Worm (Caenorhabditis elegans): ENCODE measurements around the gene tba-7.
A peak's percentile ranks its signal among the peaks of the same experiment; 100 is the strongest.

The tba-7 gene

DNA sequence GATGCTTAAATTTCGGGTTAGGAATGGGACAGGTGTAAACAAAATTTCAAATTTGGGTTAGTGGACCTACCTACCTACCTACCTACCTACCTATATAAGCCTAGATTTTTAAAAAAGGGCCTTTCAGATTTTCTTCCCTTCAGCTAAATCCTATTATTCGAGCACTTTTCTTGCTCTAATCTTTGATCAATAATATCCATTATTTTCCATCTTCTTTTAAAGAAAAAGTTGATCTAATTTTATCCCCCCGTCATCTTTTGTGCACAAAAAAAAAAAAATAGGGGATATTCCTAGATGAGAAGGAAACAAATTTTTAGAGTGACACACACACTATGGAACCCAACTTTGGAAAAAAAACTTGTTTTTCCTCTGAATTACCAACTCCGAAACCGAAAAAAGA is 19.2 kb upstream of the tba-7 start:
- no peak for TF ChIP-seq ets-4 (tag; optimal IDR thresholded peaks at IDR 0.05)
- TF ChIP-seq unc-42 (tag; optimal IDR thresholded peaks at IDR 0.05) = peak; percentile 59

DNA sequence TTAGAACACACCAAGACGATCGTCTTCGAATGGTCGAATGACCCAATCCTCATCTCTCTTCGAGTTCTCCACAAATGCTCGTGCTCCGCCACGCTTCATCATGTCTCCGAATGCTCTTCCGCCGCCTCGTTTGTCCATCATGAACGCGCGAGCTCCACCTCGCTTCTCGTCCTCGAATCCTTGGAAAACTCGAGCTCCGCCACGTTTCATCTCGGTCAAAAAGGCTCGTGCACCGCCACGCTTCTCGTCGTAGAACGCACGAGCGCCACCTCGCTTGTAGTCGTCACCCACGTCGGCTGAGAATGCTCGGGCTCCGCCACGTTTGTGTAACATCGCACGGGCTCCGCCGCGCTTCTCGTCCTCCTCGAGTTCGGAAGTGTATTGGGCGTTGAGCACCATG is 17.8 kb upstream of the tba-7 start:
- TF ChIP-seq Y22D7AL.16 (tag; optimal IDR thresholded peaks at IDR 0.05) (no peak), nhr-232 (tag; optimal IDR thresholded peaks at IDR 0.05) (no peak), ceh-18 (tag; optimal IDR thresholded peaks at IDR 0.05) (no peak), sox-4 (tag; optimal IDR thresholded peaks at IDR 0.05) (no peak), pax-1 (tag; optimal IDR thresholded peaks at IDR 0.05) (no peak), pqm-1 (tag; optimal IDR thresholded peaks at IDR 0.05) (no peak), ama-1 (optimal IDR thresholded peaks at IDR 0.05) (no peak), madf-2 (tag; optimal IDR thresholded peaks at IDR 0.05) (no peak), tbx-2 (tag; optimal IDR thresholded peaks at IDR 0.05) (no peak), ceh-34 (tag; optimal IDR thresholded peaks at IDR 0.05) (no peak), ceh-9 (tag; optimal IDR thresholded peaks at IDR 0.05) (no peak)

DNA sequence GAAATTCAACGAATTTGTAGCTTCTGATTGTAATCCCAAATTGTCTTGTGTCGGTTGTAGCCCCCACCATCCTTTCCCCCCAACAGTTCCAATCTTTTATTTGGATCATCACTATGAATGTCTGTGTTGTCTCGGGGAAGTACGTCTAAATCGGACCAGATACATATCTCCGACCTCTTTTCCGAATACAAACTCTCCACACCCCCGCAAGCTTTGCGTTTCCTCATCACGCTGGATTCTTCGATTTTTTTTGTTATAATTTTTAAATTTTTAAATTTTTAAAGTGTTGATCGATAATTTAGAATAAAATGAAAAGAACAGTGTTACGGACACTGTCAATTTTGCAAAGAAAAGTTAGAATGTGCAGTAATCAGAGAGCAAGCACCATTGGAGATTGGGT is 10.3 kb upstream of the tba-7 start, which contains the start of gene subs-4:
Gene subs-4, plus strand, starts transcription at position 301 of the 400 bp plus-strand sequence.
- TF ChIP-seq unc-42 (tag; optimal IDR thresholded peaks at IDR 0.05) (no peak), ahr-1 (tag; optimal IDR thresholded peaks at IDR 0.05) (no peak)

DNA sequence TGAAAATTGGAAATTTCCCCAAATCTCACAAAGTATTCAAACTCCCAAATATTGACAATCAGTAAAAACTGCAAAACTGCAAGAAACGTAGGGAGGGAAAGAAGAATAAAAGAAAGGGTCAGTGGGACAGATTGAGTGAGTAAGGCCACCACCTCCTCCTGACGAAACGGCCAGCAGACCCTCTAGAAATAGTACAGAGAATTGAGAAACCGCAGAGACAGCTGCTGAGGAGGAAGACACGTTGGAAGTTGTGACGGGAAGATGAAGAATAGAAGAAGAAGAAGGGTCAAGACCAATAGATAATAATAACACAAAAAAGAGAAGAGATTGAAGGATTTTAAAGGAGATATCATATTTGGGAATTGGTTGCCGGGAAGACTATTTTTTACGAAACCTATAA is 9.0 kb upstream of the tba-7 start:
- TF ChIP-seq nfya-1 (tag; optimal IDR thresholded peaks at IDR 0.05) (peak; percentile 14), pat-9 (tag; optimal IDR thresholded peaks at IDR 0.05) (peak; percentile 13), ets-4 (tag; optimal IDR thresholded peaks at IDR 0.05) (no peak), hlh-15 (tag; optimal IDR thresholded peaks at IDR 0.05) (no peak), C08G9.2 (tag; optimal IDR thresholded peaks at IDR 0.05) (no peak), rnt-1 (tag; optimal IDR thresholded peaks at IDR 0.05) (peak; percentile 30)

DNA sequence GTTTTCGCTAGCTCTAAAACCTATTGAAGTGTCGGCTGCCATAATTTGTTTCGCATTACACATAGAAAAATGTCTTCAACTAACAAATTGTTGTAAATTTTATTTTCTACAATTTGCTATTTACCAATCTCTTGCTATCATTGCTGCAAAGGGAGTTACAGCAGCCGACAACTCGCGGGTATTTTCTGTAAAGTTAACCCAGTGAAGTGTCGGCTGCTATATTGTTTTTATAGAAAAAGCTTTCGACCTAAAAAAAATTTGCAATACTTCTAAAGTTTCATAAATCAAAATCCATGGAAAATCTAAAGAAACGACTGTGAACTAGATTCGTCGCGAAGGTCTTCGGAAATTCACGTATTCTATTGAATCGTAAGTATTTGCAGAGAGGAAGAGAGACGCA is 7.3 kb upstream of the tba-7 start:
- TF ChIP-seq sox-4 (tag; optimal IDR thresholded peaks at IDR 0.05) = no peak

DNA sequence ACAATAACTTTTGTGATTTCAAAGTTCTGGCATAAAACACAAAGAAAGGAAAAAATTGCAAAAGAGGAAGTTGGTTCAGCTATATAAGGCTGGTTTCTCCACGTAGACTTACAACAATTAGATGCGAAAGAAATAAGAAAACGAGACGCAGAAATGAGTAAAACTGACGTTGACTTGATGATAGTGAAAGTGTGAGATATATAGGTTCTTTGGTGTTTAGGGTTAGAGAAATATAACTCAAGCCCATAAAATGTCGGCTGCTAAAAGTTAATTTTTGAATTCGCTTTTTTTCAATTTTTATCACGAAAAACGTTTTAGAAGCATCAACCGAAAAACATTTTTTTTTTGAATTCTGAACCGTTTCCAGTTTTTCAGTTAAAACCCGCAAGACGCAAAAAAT is 6.9 kb upstream of the tba-7 start:
- TF ChIP-seq ceh-22 (tag; optimal IDR thresholded peaks at IDR 0.05) (no peak), ceh-30 (tag; optimal IDR thresholded peaks at IDR 0.05) (no peak), ceh-18 (tag; optimal IDR thresholded peaks at IDR 0.05) (no peak), F13H6.1 (tag; optimal IDR thresholded peaks at IDR 0.05) (no peak)

DNA sequence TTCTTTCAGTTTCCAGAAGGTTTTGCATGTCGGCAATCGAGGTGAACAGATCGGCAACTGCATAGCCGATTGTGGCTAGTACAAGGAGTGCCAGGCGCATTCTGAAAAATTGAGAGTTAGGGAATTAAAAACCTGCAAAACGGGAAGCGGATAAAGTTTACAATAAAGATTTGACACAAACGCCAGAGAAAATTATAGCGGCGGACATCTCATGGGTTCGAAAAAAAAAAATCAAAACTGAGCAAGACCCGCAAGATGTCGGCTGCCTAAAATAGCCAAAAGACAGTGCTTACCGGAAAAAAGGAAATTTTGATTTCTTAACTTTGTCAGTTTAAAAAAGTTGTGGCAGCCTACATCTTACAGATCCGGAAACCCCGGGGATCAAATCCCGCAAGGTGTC is 6.3 kb upstream of the tba-7 start, which contains the start of gene dpy-18:
Gene dpy-18, minus strand, starts transcription at position 101 of the 400 bp plus-strand sequence.
- TF ChIP-seq ceh-45 (GFP tag; IDR thresholded peaks at IDR 0.05) = no peak

DNA sequence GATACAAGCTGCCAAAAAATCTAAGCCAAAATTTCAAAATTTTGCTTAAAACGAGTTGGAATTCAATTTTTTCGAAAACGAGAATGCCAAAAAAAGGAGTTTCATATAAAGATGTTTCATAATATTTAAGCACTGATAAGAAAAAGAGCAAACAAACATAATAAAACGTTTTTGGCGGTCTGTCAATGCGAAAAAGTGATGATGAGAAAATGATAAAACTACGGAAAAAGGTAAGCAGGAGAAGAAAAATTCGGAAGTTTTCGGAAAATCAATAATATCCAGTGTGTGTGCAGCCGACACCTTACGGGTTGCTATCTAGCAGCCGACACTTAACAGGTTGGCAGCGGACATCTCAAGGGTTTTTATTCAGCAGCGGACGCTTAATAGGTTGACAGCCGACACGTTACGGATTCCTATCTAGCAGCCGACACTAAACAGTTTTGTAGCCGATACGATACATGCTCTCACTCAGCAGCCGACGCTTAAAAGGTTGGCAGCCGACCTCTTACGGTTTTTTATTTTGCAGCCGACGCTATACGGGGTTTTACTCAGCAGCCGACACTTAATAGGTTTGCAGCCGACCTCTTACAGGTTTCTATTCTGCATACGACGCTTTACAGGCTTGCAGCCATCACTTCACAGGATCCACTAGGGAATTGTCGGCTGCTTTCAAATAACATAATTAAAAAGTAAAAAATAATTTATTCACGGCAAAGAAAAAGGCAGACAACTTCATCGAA is 781 bp upstream of the tba-7 start:
- TF ChIP-seq dve-1 (tag; optimal IDR thresholded peaks at IDR 0.05) = no peak
- TF ChIP-seq ets-4 (tag; optimal IDR thresholded peaks at IDR 0.05) = no peak
- TF ChIP-seq gmeb-2 (tag; optimal IDR thresholded peaks at IDR 0.05) = no peak
- TF ChIP-seq C38D4.7 (GFP tag; optimal IDR thresholded peaks at IDR 0.05) = no peak
- TF ChIP-seq eyg-1 (tag; optimal IDR thresholded peaks at IDR 0.05) = no peak
- TF ChIP-seq fkh-10 (GFP tag; optimal IDR thresholded peaks at IDR 0.05) = no peak
- TF ChIP-seq pqm-1 (tag; optimal IDR thresholded peaks at IDR 0.05) = no peak
